Worm (Caenorhabditis elegans) whole organism, L4/young adult: Measurements from ENCODE around the gene unc-43.
A peak's percentile ranks its signal among the peaks of the same experiment; 100 is the strongest.

Source experiments
- W03F9.2 ChIP-seq: fragments of 150-350 bp; optimal IDR thresholded peaks from 2 replicates; lab custom pipeline; 2014; ENCODE audit warnings: missing biosample characterization, missing genetic modification characterization
- dao-5 ChIP-seq: sonication (generic microtip); optimal IDR thresholded peaks from 2 replicates; lab custom pipeline; 2016; ENCODE audit warnings: missing genotype, missing genetic modification characterization, moderate library complexity, missing compliant biosample characterization
- him-1 ChIP-seq: sonication (generic microtip); optimal IDR thresholded peaks from 2 replicates; lab custom pipeline; 2016; ENCODE audit warnings: missing genotype, missing genetic modification reagents, missing genetic modification characterization, missing compliant biosample characterization

Gene unc-43

ce11 chrIV:10367740-10368246, 17.8 kb upstream of the unc-43 start, which contains the start of gene pges-2:
pges-2 (minus strand) TSS chrIV:10367790.
- no peak for TF ChIP-seq dao-5
- TF ChIP-seq W03F9.2 (tag; lab: Kevin White, UChicago), result peak; percentile 44
- TF ChIP-seq him-1, result no peak

- TF ChIP-seq W03F9.2 (tag; lab: Kevin White, UChicago) (no peak), him-1 (no peak), dao-5 (no peak)
Measured at ce11 chrIV:10366018-10366417, 16.0 kb upstream of the unc-43 start, which contains the start of gene sir-2.1. sir-2.1 (minus strand) TSS chrIV:10366229.

DNA sequence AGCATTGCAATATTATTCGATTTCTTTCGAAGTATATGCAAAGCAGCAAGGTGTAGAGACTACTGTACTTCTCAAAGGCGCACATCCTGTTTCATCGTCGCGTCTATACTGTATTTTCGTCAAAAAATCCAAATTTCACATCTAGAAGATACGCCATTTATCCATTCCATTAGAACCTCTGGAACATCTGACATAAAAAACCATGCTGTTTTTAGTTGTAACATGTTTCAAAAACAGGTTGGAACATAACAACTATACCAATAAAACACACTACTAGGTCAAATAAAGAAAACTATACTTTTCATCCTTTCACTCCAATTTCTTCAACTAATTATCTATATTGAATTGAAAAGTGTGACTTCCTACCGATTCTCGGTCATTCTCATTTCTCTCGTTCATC, 10.3 kb upstream of the unc-43 start, which contains the start of gene ugt-59:
Gene ugt-59, plus strand, starts transcription at position 301 of the 400 bp plus-strand sequence.
- no peak for TF ChIP-seq dao-5
- no peak for TF ChIP-seq him-1

DNA sequence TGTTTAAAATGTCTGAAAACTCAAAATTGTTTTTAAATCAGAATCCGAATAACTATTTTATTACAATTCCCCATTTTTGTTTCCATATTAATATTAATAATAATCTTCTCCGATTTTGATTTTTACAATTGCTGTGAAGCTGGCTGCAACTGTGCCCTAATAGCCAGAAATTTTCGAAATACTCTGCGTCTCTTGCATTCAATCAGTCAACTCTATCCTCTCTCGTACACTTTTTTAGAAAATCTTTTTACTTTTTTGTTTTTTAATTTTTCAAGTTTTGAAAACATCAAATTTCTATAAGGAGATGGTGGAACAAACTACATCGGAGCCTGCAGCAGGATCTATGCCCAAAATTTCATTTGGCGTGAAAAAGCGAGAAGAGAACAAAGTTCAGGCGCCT, 7.8 kb upstream of the unc-43 start, which contains the start of gene gkow-1:
Gene gkow-1, plus strand, starts transcription at position 301 of the 400 bp plus-strand sequence.
- TF ChIP-seq W03F9.2 (tag; lab: Kevin White, UChicago), result no peak
- TF ChIP-seq dao-5, result no peak
- TF ChIP-seq him-1, result no peak

ce11 chrIV:10357072-10357471, 7.1 kb upstream of the unc-43 start, which contains the start of gene R11A8.1:
R11A8.1 (minus strand) TSS chrIV:10357172.
- no peak for TF ChIP-seq W03F9.2 (tag; lab: Kevin White, UChicago)
- TF ChIP-seq him-1, result no peak
- no peak for TF ChIP-seq dao-5

DNA sequence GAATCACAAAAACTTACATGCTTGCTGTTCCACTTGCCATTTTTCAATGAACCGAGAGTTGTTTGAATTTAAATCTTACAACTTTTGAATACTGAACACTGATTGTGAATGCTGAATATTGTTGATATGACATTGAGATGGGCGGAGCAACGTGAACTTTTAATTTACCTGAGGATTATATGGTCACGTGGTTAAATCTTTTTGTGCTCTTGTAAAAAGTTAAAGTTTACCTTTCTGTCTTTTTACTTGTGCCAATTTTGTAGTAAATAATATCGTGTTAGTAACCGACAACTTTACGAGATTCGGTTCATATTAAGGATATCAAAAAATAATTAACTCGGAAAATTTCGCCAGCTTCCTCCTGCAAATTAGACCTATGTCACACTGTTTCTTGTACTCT, 2.2 kb upstream of the unc-43 start, which contains the start of gene Y43C5B.2:
Gene Y43C5B.2, minus strand, starts transcription at position 101 of the 400 bp plus-strand sequence.
- TF ChIP-seq him-1 (no peak), dao-5 (no peak), W03F9.2 (tag; lab: Kevin White, UChicago) (no peak)

DNA sequence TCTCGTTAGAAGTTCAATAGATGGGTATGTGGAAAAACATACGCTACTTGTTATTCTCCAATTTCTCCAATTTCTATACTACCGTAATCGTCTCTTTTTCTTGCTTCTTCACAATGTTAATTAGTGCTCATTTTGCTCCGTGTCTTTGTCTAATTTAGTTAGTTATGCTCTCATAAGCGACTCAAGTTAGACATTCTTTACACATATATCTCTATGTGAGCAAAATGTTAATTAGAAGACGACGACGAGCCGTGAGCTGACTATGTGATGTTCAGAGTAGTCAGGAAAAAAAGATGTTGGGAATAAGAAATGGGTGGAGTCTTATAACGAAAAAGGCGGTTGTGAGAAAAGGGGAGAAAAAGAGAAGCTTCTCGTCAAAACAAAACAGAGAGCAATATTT, 2.5 kb downstream of the unc-43 start:
- no peak for TF ChIP-seq W03F9.2 (tag; lab: Kevin White, UChicago)
- no peak for TF ChIP-seq dao-5
- TF ChIP-seq him-1, result no peak

ce11 chrIV:10346948-10347347, 3.1 kb downstream of the unc-43 start:
- TF ChIP-seq him-1, result no peak
- no peak for TF ChIP-seq W03F9.2 (tag; lab: Kevin White, UChicago)
- TF ChIP-seq dao-5, result no peak

ce11 chrIV:10345990-10346389, 4.0 kb downstream of the unc-43 start:
- TF ChIP-seq W03F9.2 (tag; lab: Kevin White, UChicago) (peak; percentile 7), dao-5 (no peak), him-1 (peak; percentile 32)

ce11 chrIV:10345486-10345885, 4.5 kb downstream of the unc-43 start:
- TF ChIP-seq him-1 (no peak), W03F9.2 (tag; lab: Kevin White, UChicago) (no peak), dao-5 (no peak)

ce11 chrIV:10344621-10345020, 5.4 kb downstream of the unc-43 start:
- peak; percentile 1 for TF ChIP-seq him-1
- no peak for TF ChIP-seq W03F9.2 (tag; lab: Kevin White, UChicago)
- no peak for TF ChIP-seq dao-5

DNA sequence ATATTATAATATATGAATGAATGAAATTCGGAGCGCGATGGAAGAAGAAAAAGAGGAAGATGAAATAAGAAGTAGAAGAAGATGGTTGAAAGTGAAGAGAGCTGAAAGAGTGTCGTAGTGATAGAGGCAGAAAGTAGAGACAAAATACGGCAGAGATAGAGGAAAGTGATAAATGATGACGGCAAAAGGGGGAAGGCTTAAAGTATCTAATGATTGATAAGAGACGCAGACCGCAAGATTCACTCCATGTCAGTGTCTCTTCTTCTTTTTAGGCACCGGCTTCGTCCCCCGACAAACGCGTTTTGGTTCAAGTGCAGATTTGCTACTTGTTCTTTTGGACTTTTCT, 7.7 kb downstream of the unc-43 start:
- peak; percentile 27 for TF ChIP-seq W03F9.2 (tag; lab: Kevin White, UChicago)
- no peak for TF ChIP-seq him-1

ce11 chrIV:10341618-10342360, 8.2 kb downstream of the unc-43 start:
- TF ChIP-seq dao-5 (no peak), him-1 (peak; percentile 9), W03F9.2 (tag; lab: Kevin White, UChicago) (no peak)

DNA sequence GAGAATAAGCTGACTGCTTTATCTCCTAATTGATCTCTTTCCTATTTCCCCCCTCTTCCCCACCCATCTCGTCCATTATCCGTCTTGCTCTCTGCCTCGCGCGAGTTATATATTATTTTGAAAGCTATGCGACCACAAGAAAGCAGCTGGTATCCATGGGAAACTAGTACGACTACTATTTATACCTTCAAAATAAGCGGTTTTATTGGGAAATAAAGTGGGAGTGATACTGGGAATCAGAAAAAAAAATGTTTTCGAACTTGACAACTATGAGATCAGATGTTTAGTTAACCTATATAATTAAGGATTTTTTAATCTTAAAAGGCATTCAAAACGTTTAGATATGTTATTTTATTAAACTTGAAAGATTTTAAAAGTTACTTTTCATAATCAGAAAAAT, 10.3 kb downstream of the unc-43 start:
- TF ChIP-seq dao-5 (no peak), him-1 (no peak), W03F9.2 (tag; lab: Kevin White, UChicago) (no peak)

DNA sequence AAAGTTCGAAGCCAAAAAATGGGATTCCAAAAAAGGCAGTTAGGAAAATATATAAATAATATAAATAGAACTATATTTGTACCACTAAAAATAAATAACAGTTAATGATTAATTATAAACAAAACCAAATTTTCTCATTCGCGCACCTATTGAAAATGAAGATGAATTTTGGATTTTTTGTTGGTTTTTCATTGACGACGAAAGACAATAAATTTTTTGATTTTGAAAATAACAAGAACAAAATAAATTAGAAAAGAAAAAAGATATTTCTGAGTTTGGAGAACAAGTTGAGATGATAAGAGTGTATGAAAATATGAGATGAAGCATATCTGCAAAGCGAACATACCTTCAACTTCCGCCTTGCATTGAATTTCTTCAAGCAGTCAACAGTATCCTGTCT, 12.7 kb downstream of the unc-43 start:
- TF ChIP-seq him-1 (no peak), dao-5 (no peak), W03F9.2 (tag; lab: Kevin White, UChicago) (no peak)
